Fruit fly (Drosophila melanogaster): ENCODE data around the gene Nepl8.

The Nepl8 gene

dm6 chr2L:16519582-16520474, 31.9 kb downstream of the Nepl8 start (continued):
- TF ChIP-seq usp (GFP tag; optimal IDR thresholded peaks at IDR 0.05) = no peak
- TF ChIP-seq HLH4C (GFP tag; IDR thresholded peaks at IDR 0.05; ENCODE audit: partially characterized antibody) = no peak
- no peak for TF ChIP-seq Dp (GFP tag; optimal IDR thresholded peaks at IDR 0.05)
- TF ChIP-seq CG34376 (GFP tag; optimal IDR thresholded peaks at IDR 0.05) = no peak
- no peak for TF ChIP-seq eyg (GFP tag; optimal IDR thresholded peaks at IDR 0.05)
- TF ChIP-seq pita (GFP tag; optimal IDR thresholded peaks at IDR 0.05) = no peak
- no peak for TF ChIP-seq B-H2 (GFP tag; optimal IDR thresholded peaks at IDR 0.05)
- peak; percentile 54 for TF ChIP-seq Meics (GFP tag; optimal IDR thresholded peaks at IDR 0.05)
- no peak for TF ChIP-seq CG12299 (tag; optimal IDR thresholded peaks at IDR 0.05)
- peak; percentile 21 for TF ChIP-seq cg (GFP tag; optimal IDR thresholded peaks at IDR 0.05)
- no peak for TF ChIP-seq sr (GFP tag; IDR thresholded peaks at IDR 0.05)
- no peak for TF ChIP-seq amos (GFP tag; IDR thresholded peaks at IDR 0.05; ENCODE audit: partially characterized antibody)
- TF ChIP-seq Nf-YB (GFP tag; optimal IDR thresholded peaks at IDR 0.05) = no peak
- TF ChIP-seq dmrt11E (tag; optimal IDR thresholded peaks at IDR 0.05) = no peak
- TF ChIP-seq hb (GFP tag; IDR thresholded peaks at IDR 0.05; ENCODE audit: partially characterized antibody) = no peak
- no peak for TF ChIP-seq GATAe (GFP tag; conservative IDR thresholded peaks at IDR 0.05)
- TF ChIP-seq CG7928 (GFP tag; optimal IDR thresholded peaks at IDR 0.05) = no peak
- no peak for TF ChIP-seq CG3847 (GFP tag; IDR thresholded peaks at IDR 0.05)
- TF ChIP-seq Bgb (GFP tag; IDR thresholded peaks at IDR 0.05; ENCODE audit: partially characterized antibody) = no peak
- TF ChIP-seq fd102C (GFP tag; optimal IDR thresholded peaks at IDR 0.05) = no peak
- no peak for TF ChIP-seq CG11456 (GFP tag; IDR thresholded peaks at IDR 0.05)
- no peak for TF ChIP-seq CG10267 (tag; optimal IDR thresholded peaks at IDR 0.05)
- no peak for TF ChIP-seq CG17802 (tag; optimal IDR thresholded peaks at IDR 0.05)
- no peak for TF ChIP-seq vnd (GFP tag; IDR thresholded peaks at IDR 0.05; ENCODE audit: partially characterized antibody)
- TF ChIP-seq Rx (GFP tag; IDR thresholded peaks at IDR 0.05) = no peak
- no peak for TF ChIP-seq Atf3 (GFP tag; optimal IDR thresholded peaks at IDR 0.05)
- TF ChIP-seq CG15073 (GFP tag; optimal IDR thresholded peaks at IDR 0.05) = no peak
- TF ChIP-seq fd3F (GFP tag; optimal IDR thresholded peaks at IDR 0.05) = no peak
- TF ChIP-seq Gug (GFP tag; IDR thresholded peaks at IDR 0.05) = no peak
- TF ChIP-seq Rfx (GFP tag; IDR thresholded peaks at IDR 0.05) = peak; percentile 30; the same call in 1 of the 2 replicates
- TF ChIP-seq CG10431 (GFP tag; optimal IDR thresholded peaks at IDR 0.05) = peak; percentile 37
- TF ChIP-seq PHDP (tag; optimal IDR thresholded peaks at IDR 0.05) = no peak
- peak; percentile 25 for TF ChIP-seq CG17829 (tag; optimal IDR thresholded peaks at IDR 0.05)
- no peak for TF ChIP-seq CG11723 (GFP tag; optimal IDR thresholded peaks at IDR 0.05)
- no peak for TF ChIP-seq CG8359 (GFP tag; optimal IDR thresholded peaks at IDR 0.05; ENCODE audit: borderline replicate concordance)
- no peak for TF ChIP-seq CG7357 (GFP tag; IDR thresholded peaks at IDR 0.05)
- TF ChIP-seq Trl (optimal IDR thresholded peaks at IDR 0.05) = peak; percentile 93 to 96
- TF ChIP-seq Trl (GFP tag; optimal IDR thresholded peaks at IDR 0.05) = no peak
- TF ChIP-seq lab (GFP tag; optimal IDR thresholded peaks at IDR 0.05) = peak; percentile 58
- no peak for TF ChIP-seq jing (GFP tag; optimal IDR thresholded peaks at IDR 0.05)
- no peak for TF ChIP-seq CkIIα-i1 (GFP tag; IDR thresholded peaks at IDR 0.05)
- no peak for TF ChIP-seq tup (GFP tag; optimal IDR thresholded peaks at IDR 0.05)
- peak; percentile 47 for TF ChIP-seq CG12236 (GFP tag; optimal IDR thresholded peaks at IDR 0.05)
- TF ChIP-seq Fer3 (tag; optimal IDR thresholded peaks at IDR 0.05) = peak; percentile 6
- no peak for TF ChIP-seq pnt (GFP tag; optimal IDR thresholded peaks at IDR 0.05)
- TF ChIP-seq zen2 (GFP tag; IDR thresholded peaks at IDR 0.05; ENCODE audit: partially characterized antibody) = no peak
- TF ChIP-seq danr (GFP tag; IDR thresholded peaks at IDR 0.05) = no peak
- no peak for TF ChIP-seq CG16779 (GFP tag; IDR thresholded peaks at IDR 0.05)
- TF ChIP-seq CG31441 (GFP tag; IDR thresholded peaks at IDR 0.05) = peak; percentile 47; the same call in 1 of the 2 replicates

Data from whole organism, embryonic.